Worm (Caenorhabditis elegans) whole organism, mixed stage, embryonic: ENCODE results near the gene D2062.13.

ENCODE experiments used
- M03D4.4 ChIP-seq: sonication (generic microtip); optimal IDR thresholded peaks from 2 replicates; lab custom pipeline; 2017; ENCODE audit warnings: mild to moderate bottlenecking, missing genetic modification characterization, missing compliant biosample characterization
- elt-3 ChIP-seq: fragments of 150-350 bp; optimal IDR thresholded peaks from 2 replicates; lab custom pipeline; 2014; ENCODE audit warnings: missing biosample characterization, missing genetic modification characterization
- lsy-2 ChIP-seq: fragments of 150-350 bp; optimal IDR thresholded peaks from 2 replicates; lab custom pipeline; 2014; ENCODE audit warnings: missing biosample characterization, missing genetic modification characterization
- mep-1 ChIP-seq: fragments of 150-350 bp; optimal IDR thresholded peaks from 2 replicates; lab custom pipeline; 2017; ENCODE audit warnings: missing biosample characterization, missing genetic modification reagents, missing genetic modification characterization, inconsistent platforms
- nhr-12 ChIP-seq: fragments of 150-350 bp; optimal IDR thresholded peaks from 2 replicates; lab custom pipeline; 2014; ENCODE audit warnings: missing biosample characterization, missing genetic modification characterization
- nhr-237 ChIP-seq: fragments of 150-350 bp; optimal IDR thresholded peaks from 2 replicates; lab custom pipeline; 2014; ENCODE audit warnings: missing biosample characterization, missing genetic modification characterization
- nhr-76 ChIP-seq: sonication (generic microtip); optimal IDR thresholded peaks from 2 replicates; lab custom pipeline; 2017; ENCODE audit warnings: missing biosample characterization, missing genetic modification characterization
- sptf-1 ChIP-seq: sonication (generic microtip); optimal IDR thresholded peaks from 2 replicates; lab custom pipeline; 2017; ENCODE audit warnings: mild to moderate bottlenecking, missing genetic modification characterization, moderate library complexity, missing compliant biosample characterization
- ztf-11 ChIP-seq: fragments of 150-350 bp; optimal IDR thresholded peaks from 2 replicates; lab custom pipeline; 2014; ENCODE audit warnings: missing biosample characterization, missing genetic modification characterization

DNA sequence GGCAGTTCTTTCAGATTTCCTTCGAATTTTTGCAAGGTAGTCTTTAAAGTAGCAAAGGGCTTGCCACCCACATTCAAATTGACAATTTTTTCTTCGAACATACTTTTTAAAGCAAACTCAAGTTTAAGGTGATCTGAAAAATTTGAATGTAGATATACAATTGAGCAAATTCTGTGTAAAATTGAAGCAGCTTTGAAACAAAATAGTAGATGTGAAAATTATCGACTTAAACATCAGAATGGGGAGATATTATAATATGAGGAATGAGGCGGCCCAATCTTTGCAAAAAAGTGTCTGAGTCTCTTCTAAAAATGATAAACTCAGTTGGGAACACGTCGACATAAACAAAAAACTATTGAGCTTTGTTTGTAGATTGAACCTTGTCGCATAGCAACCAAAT, 32.1 kb downstream of the D2062.13 start, which contains the start of gene F22E5.11:
- no peak for TF ChIP-seq nhr-12 (tag; lab: Kevin White, UChicago)
- TF ChIP-seq sptf-1 (tag; lab: Kevin White, UChicago) = no peak
- no peak for TF ChIP-seq nhr-76 (tag; lab: Kevin White, UChicago)
- no peak for TF ChIP-seq mep-1 (tag; lab: Kevin White, UChicago)
- TF ChIP-seq ztf-11 (tag; lab: Kevin White, UChicago) = no peak
- TF ChIP-seq nhr-237 = no peak
- no peak for TF ChIP-seq elt-3 (tag; lab: Kevin White, UChicago)
- no peak for TF ChIP-seq M03D4.4 (tag; lab: Kevin White, UChicago)
- TF ChIP-seq lsy-2 = no peak
